Worm (Caenorhabditis elegans): ENCODE data around the gene col-72.
A peak's percentile ranks its signal among the peaks of the same experiment; 100 is the strongest.

ce11 chrII:3502520-3503323, 21.3 kb downstream of the col-72 start, which contains the start of the genes col-71 and Y49F6B.2:
- TF ChIP-seq ztf-23 (GFP tag; IDR thresholded peaks at IDR 0.05) (peak; percentile 62; the same call in 1 of the 2 replicates), tab-1 (GFP tag; IDR thresholded peaks at IDR 0.05) (no peak), flt-1 (GFP tag; IDR thresholded peaks at IDR 0.05) (peak; percentile 60; the same call in 1 of the 2 replicates), ztf-29 (GFP tag; IDR thresholded peaks at IDR 0.05) (no peak), cog-1 (tag; optimal IDR thresholded peaks at IDR 0.05) (peak; percentile 51), med-1 (GFP tag; optimal IDR thresholded peaks at IDR 0.05; ENCODE audit: insufficient read depth) (no peak), ref-1 (GFP tag; conservative IDR thresholded peaks at IDR 0.05) (no peak), klf-2 (GFP tag; conservative IDR thresholded peaks at IDR 0.05) (peak; percentile 63; the same call in 1 of the 2 replicates)

Data from whole organism, midembryonic.